Worm (Caenorhabditis elegans): ENCODE data around the gene chmp-7.

- TF ChIP-seq hlh-15 (tag; optimal IDR thresholded peaks at IDR 0.05) (no peak), nhr-11 (tag; optimal IDR thresholded peaks at IDR 0.05) (no peak), hlh-8 (tag; optimal IDR thresholded peaks at IDR 0.05) (no peak), tbx-2 (tag; optimal IDR thresholded peaks at IDR 0.05) (no peak)
These were observed 9.7 kb downstream of the chmp-7 start for ce11 chrII:9064437-9064836.

All from whole organism, late embryonic.